Fruit fly (Drosophila melanogaster): ENCODE data around the gene CG34112.
A peak's percentile ranks its signal among the peaks of the same experiment; 100 is the strongest.

The CG34112 gene

dm6 chr3R:4394654-4395581, 859 bp upstream of the CG34112 start (continued):
- TF ChIP-seq tup (GFP tag; optimal IDR thresholded peaks at IDR 0.05): peak; percentile 66
- TF ChIP-seq hb (GFP tag; IDR thresholded peaks at IDR 0.05; ENCODE audit: partially characterized antibody): no peak
- TF ChIP-seq Sry-β (GFP tag; optimal IDR thresholded peaks at IDR 0.05): peak; percentile 70
- TF ChIP-seq CG15514 (GFP tag; optimal IDR thresholded peaks at IDR 0.05): peak; percentile 78
- TF ChIP-seq pros (GFP tag; optimal IDR thresholded peaks at IDR 0.05): no peak
- no peak for TF ChIP-seq pfk (GFP tag; optimal IDR thresholded peaks at IDR 0.05)
- TF ChIP-seq disco-r (GFP tag; optimal IDR thresholded peaks at IDR 0.05): peak; percentile 87
- TF ChIP-seq CG32532 (GFP tag; IDR thresholded peaks at IDR 0.05): peak; percentile 86
- peak; percentile 91 for TF ChIP-seq zfh2 (GFP tag; optimal IDR thresholded peaks at IDR 0.05)
- TF ChIP-seq unc-4 (GFP tag; IDR thresholded peaks at IDR 0.05; ENCODE audit: partially characterized antibody): no peak
- TF ChIP-seq CG8944 (GFP tag; optimal IDR thresholded peaks at IDR 0.05): peak; percentile 87
- peak; percentile 67; the same call in 2 of the 3 replicates for TF ChIP-seq gce (GFP tag; IDR thresholded peaks at IDR 0.05)
- peak; percentile 87 to 88 for TF ChIP-seq Pdp1 (GFP tag; optimal IDR thresholded peaks at IDR 0.05)
- peak in 1 of 2 experiments; percentile 85 for TF ChIP-seq Eip74EF (GFP tag; optimal IDR thresholded peaks at IDR 0.05)
- TF ChIP-seq h (optimal IDR thresholded peaks at IDR 0.05): no peak
- peak; percentile 4 for TF ChIP-seq ash1 (GFP tag; optimal IDR thresholded peaks at IDR 0.05)
- peak; percentile 80; the same call in 2 of the 3 replicates for TF ChIP-seq so (GFP tag; IDR thresholded peaks at IDR 0.05)
- TF ChIP-seq Scr (GFP tag; IDR thresholded peaks at IDR 0.05; ENCODE audit: partially characterized antibody): no peak
- peak; percentile 89 for TF ChIP-seq pho (GFP tag; optimal IDR thresholded peaks at IDR 0.05)
- peak; percentile 88; the same call in 1 of the 2 replicates for TF ChIP-seq ranshi (GFP tag; IDR thresholded peaks at IDR 0.05)
- TF ChIP-seq CG17186 (GFP tag; optimal IDR thresholded peaks at IDR 0.05): peak; percentile 30
- TF ChIP-seq CG12236 (GFP tag; optimal IDR thresholded peaks at IDR 0.05): peak; percentile 65
- TF ChIP-seq CG31224 (GFP tag; IDR thresholded peaks at IDR 0.05): peak; percentile 66
- peak; percentile 76 for TF ChIP-seq odd (GFP tag; optimal IDR thresholded peaks at IDR 0.05)
- TF ChIP-seq CG15269 (tag; optimal IDR thresholded peaks at IDR 0.05): peak; percentile 92
- TF ChIP-seq MTF-1 (GFP tag; optimal IDR thresholded peaks at IDR 0.05; ENCODE audit: borderline replicate concordance): peak; percentile 45
- peak; percentile 50 for TF ChIP-seq CG4617 (GFP tag; optimal IDR thresholded peaks at IDR 0.05; ENCODE audit: borderline replicate concordance)
- TF ChIP-seq ap (GFP tag; IDR thresholded peaks at IDR 0.05): peak; percentile 78
- TF ChIP-seq tio (GFP tag; optimal IDR thresholded peaks at IDR 0.05): peak; percentile 63
- TF ChIP-seq shn (GFP tag; optimal IDR thresholded peaks at IDR 0.05): peak; percentile 69
- peak; percentile 72 for TF ChIP-seq CG7372 (GFP tag; IDR thresholded peaks at IDR 0.05)
- peak; percentile 71 for TF ChIP-seq CG5245 (GFP tag; optimal IDR thresholded peaks at IDR 0.05)
- peak; percentile 70 for TF ChIP-seq gt (GFP tag; IDR thresholded peaks at IDR 0.05)
- TF ChIP-seq ham (GFP tag; IDR thresholded peaks at IDR 0.05): peak; percentile 37; the same call in 1 of the 2 replicates
- peak; percentile 83 for TF ChIP-seq CrebB (tag; optimal IDR thresholded peaks at IDR 0.05)
- peak; percentile 79 for TF ChIP-seq CG7556 (GFP tag; optimal IDR thresholded peaks at IDR 0.05)
- TF ChIP-seq CG12744 (GFP tag; optimal IDR thresholded peaks at IDR 0.05): peak; percentile 78
- TF ChIP-seq CG4854 (GFP tag; optimal IDR thresholded peaks at IDR 0.05): peak; percentile 80
- TF ChIP-seq rib (GFP tag; IDR thresholded peaks at IDR 0.05): peak; percentile 69
- peak; percentile 82 for TF ChIP-seq btn (GFP tag; optimal IDR thresholded peaks at IDR 0.05)
- TF ChIP-seq CG10147 (GFP tag; optimal IDR thresholded peaks at IDR 0.05): peak; percentile 89
- TF ChIP-seq slp2 (GFP tag; optimal IDR thresholded peaks at IDR 0.05): peak; percentile 73
- TF ChIP-seq MBD-R2 (GFP tag; IDR thresholded peaks at IDR 0.05): peak; percentile 57; the same call in 1 of the 2 replicates
- no peak for TF ChIP-seq Doc2 (GFP tag; IDR thresholded peaks at IDR 0.05)
- peak; percentile 89 for TF ChIP-seq stc (GFP tag; IDR thresholded peaks at IDR 0.05)
- TF ChIP-seq bcd (GFP tag; optimal IDR thresholded peaks at IDR 0.05): peak; percentile 91
- TF ChIP-seq CG8478 (optimal IDR thresholded peaks at IDR 0.05): no peak
- peak; percentile 84 for TF ChIP-seq oc (tag; optimal IDR thresholded peaks at IDR 0.05)
